Fruit fly (Drosophila melanogaster): ENCODE data around the gene tkv.

The tkv gene

DNA sequence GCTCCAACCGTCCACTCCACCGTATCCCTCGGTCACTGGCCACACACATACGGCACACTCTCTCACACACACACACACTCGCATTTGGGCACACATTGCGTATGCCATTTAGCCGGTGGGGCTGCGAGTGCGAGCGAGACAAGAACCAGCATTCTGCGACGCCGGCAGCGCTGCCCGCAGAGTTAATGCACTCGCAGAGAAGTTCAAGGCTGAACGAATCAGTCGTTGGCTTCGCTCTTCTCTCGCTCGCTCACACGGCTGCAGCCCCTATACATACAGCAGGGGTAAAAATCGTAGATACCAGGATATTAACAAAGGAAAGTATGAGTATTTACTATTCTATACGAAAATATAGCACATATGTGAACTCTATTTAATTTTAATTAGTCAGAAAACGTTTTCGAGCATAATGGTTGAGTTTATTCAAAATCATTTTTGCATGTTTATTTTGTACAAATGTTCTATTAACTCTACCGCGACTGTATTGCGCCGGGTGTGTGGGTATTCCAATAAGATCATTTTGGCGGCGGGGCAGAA lies 21.9 kb upstream of the tkv start (continued):
- TF ChIP-seq CG4282 (GFP tag; optimal IDR thresholded peaks at IDR 0.05), result no peak
- peak in 1 of 2 experiments; percentile 64 for TF ChIP-seq Eip74EF (GFP tag; optimal IDR thresholded peaks at IDR 0.05)
- peak; percentile 39 for TF ChIP-seq CG6683 (GFP tag; optimal IDR thresholded peaks at IDR 0.05)
- peak; percentile 16 for TF ChIP-seq caup (GFP tag; optimal IDR thresholded peaks at IDR 0.05; ENCODE audit: severe bottlenecking)
- TF ChIP-seq CG9727 (GFP tag; optimal IDR thresholded peaks at IDR 0.05), result peak; percentile 81
- TF ChIP-seq esg (GFP tag; conservative IDR thresholded peaks at IDR 0.05), result peak; percentile 65
- TF ChIP-seq CG12769 (tag; optimal IDR thresholded peaks at IDR 0.05), result peak; percentile 49
- no peak for TF ChIP-seq CG14860 (GFP tag; IDR thresholded peaks at IDR 0.05; ENCODE audit: partially characterized antibody)
- TF ChIP-seq CG3281 (GFP tag; optimal IDR thresholded peaks at IDR 0.05), result peak; percentile 42
- peak; percentile 79 for TF ChIP-seq CG17359 (tag; optimal IDR thresholded peaks at IDR 0.05)
- TF ChIP-seq exex (tag; optimal IDR thresholded peaks at IDR 0.05), result no peak
- peak; percentile 47 for TF ChIP-seq CG4707 (GFP tag; optimal IDR thresholded peaks at IDR 0.05)
- TF ChIP-seq zfh1 (GFP tag; IDR thresholded peaks at IDR 0.05), result peak; percentile 82
- TF ChIP-seq Adf1 (GFP tag; IDR thresholded peaks at IDR 0.05), result peak; percentile 77
- TF ChIP-seq CG12942 (GFP tag; optimal IDR thresholded peaks at IDR 0.05), result peak; percentile 54
- peak; percentile 3 for TF ChIP-seq Usf (GFP tag; optimal IDR thresholded peaks at IDR 0.05)
- peak; percentile 44 for TF ChIP-seq CG18764 (GFP tag; optimal IDR thresholded peaks at IDR 0.05)
- TF ChIP-seq pzg (GFP tag; optimal IDR thresholded peaks at IDR 0.05), result no peak
- TF ChIP-seq CG9215 (GFP tag; IDR thresholded peaks at IDR 0.05), result no peak
- peak; percentile 72 for TF ChIP-seq CG17328 (GFP tag; IDR thresholded peaks at IDR 0.05)
- peak; percentile 23 for TF ChIP-seq CG2116 (GFP tag; optimal IDR thresholded peaks at IDR 0.05)
- TF ChIP-seq CG6791 (GFP tag; IDR thresholded peaks at IDR 0.05; ENCODE audit: partially characterized antibody), result no peak
- TF ChIP-seq Pdp1 (GFP tag; optimal IDR thresholded peaks at IDR 0.05), result peak; percentile 24 to 45
- peak; percentile 98 for TF ChIP-seq sens (GFP tag)
- TF ChIP-seq CHES-1-like (GFP tag; optimal IDR thresholded peaks at IDR 0.05), result no peak
- no peak for TF ChIP-seq CG2199 (GFP tag; IDR thresholded peaks at IDR 0.05)
- no peak for TF ChIP-seq nerfin-2 (GFP tag; IDR thresholded peaks at IDR 0.05; ENCODE audit: partially characterized antibody)
- 0 out of 2 replicates have a peak, but pooled peaks have one; percentile 21 for TF ChIP-seq Nf-YA (GFP tag; IDR thresholded peaks at IDR 0.05)
- peak; percentile 78 for TF ChIP-seq Spps (tag; optimal IDR thresholded peaks at IDR 0.05)
- no peak for TF ChIP-seq Sin3A (optimal IDR thresholded peaks at IDR 0.05)
- peak; percentile 67 for TF ChIP-seq Fer1 (GFP tag; optimal IDR thresholded peaks at IDR 0.05)
- TF ChIP-seq CG33213 (GFP tag; optimal IDR thresholded peaks at IDR 0.05), result peak; percentile 7
- peak; percentile 53 for TF ChIP-seq CG8089 (GFP tag; optimal IDR thresholded peaks at IDR 0.05)
- TF ChIP-seq CG2202 (tag; optimal IDR thresholded peaks at IDR 0.05), result peak; percentile 76
- no peak for TF ChIP-seq ap (GFP tag; IDR thresholded peaks at IDR 0.05)
- no peak for TF ChIP-seq luna (GFP tag; optimal IDR thresholded peaks at IDR 0.05)
- no peak for TF ChIP-seq Dref (GFP tag; IDR thresholded peaks at IDR 0.05)
- TF ChIP-seq cg (GFP tag; optimal IDR thresholded peaks at IDR 0.05), result peak; percentile 84
- TF ChIP-seq D (optimal IDR thresholded peaks at IDR 0.05), result no peak
- TF ChIP-seq D (GFP tag; optimal IDR thresholded peaks at IDR 0.05), result peak; percentile 86
- no peak for TF ChIP-seq CG17912 (GFP tag; optimal IDR thresholded peaks at IDR 0.05)
- peak; percentile 26 for TF ChIP-seq NK7.1 (GFP tag; optimal IDR thresholded peaks at IDR 0.05)
- peak; percentile 44 for TF ChIP-seq NC2α (GFP tag; optimal IDR thresholded peaks at IDR 0.05)
- TF ChIP-seq D19A (tag; optimal IDR thresholded peaks at IDR 0.05), result peak; percentile 80
- TF ChIP-seq al (GFP tag; IDR thresholded peaks at IDR 0.05), result no peak
- TF ChIP-seq lola (GFP tag; optimal IDR thresholded peaks at IDR 0.05), result peak in 1 of 3 experiments; percentile 86
- TF ChIP-seq CG1603 (tag; optimal IDR thresholded peaks at IDR 0.05), result peak; percentile 91
- peak; percentile 85 for TF ChIP-seq CG8924 (tag; optimal IDR thresholded peaks at IDR 0.05)
- TF ChIP-seq salm (tag; optimal IDR thresholded peaks at IDR 0.05), result peak; percentile 35
- peak; percentile 71 for TF ChIP-seq CG17361 (GFP tag; IDR thresholded peaks at IDR 0.05)
